Worm (Caenorhabditis elegans) whole organism, late embryonic: ENCODE measurements around the gene C05C12.1.

ENCODE experiments used
- C38D4.7 ChIP-seq: fragments of 200-800 bp; sonication (Bioruptor generic); optimal IDR thresholded peaks from 2 replicates; lab custom pipeline; 2018; ENCODE audit warnings: mild to moderate bottlenecking, missing genetic modification characterization, moderate library complexity, missing compliant biosample characterization
- F13H6.1 ChIP-seq: sonication (generic microtip); optimal IDR thresholded peaks from 2 replicates; lab custom pipeline; 2016; ENCODE audit warnings: missing genetic modification characterization, missing compliant biosample characterization
- K02D7.2 ChIP-seq: sonication (generic microtip); optimal IDR thresholded peaks from 2 replicates; lab custom pipeline; 2017; ENCODE audit warnings: mild to moderate bottlenecking, missing genetic modification characterization, missing compliant biosample characterization
- K09A11.1 ChIP-seq: sonication (generic microtip); optimal IDR thresholded peaks from 2 replicates; lab custom pipeline; 2017; ENCODE audit warnings: antibody characterized with exemption, mild to moderate bottlenecking, missing genetic modification characterization, missing compliant biosample characterization; ENCODE audit not compliant: insufficient read depth
- T23F11.4 ChIP-seq: fragments of 200-800 bp; sonication (Bioruptor generic); optimal IDR thresholded peaks from 2 replicates; lab custom pipeline; 2018; ENCODE audit warnings: mild to moderate bottlenecking, missing genetic modification characterization, missing compliant biosample characterization
- Y22D7AL.16 ChIP-seq: sonication (generic microtip); optimal IDR thresholded peaks from 2 replicates; lab custom pipeline; 2016; ENCODE audit warnings: missing genetic modification characterization, missing compliant biosample characterization
- ceh-18 ChIP-seq: sonication (generic microtip); optimal IDR thresholded peaks from 2 replicates; lab custom pipeline; 2016; ENCODE audit warnings: missing genetic modification characterization, missing compliant biosample characterization
- ceh-19 ChIP-seq: fragments of 200-800 bp; sonication (Bioruptor generic); optimal IDR thresholded peaks from 2 replicates; lab custom pipeline; 2018; ENCODE audit warnings: mild to moderate bottlenecking, missing genetic modification characterization, missing compliant biosample characterization
- ceh-22 ChIP-seq: sonication (generic microtip); optimal IDR thresholded peaks from 2 replicates; lab custom pipeline; 2017; ENCODE audit warnings: missing biosample characterization, missing genetic modification characterization
- ceh-34 ChIP-seq: sonication (generic microtip); optimal IDR thresholded peaks from 2 replicates; lab custom pipeline; 2016; ENCODE audit warnings: mild to moderate bottlenecking, missing genetic modification characterization, missing compliant biosample characterization
- ceh-48 ChIP-seq: sonication (generic microtip); optimal IDR thresholded peaks from 2 replicates; lab custom pipeline; 2016; ENCODE audit warnings: missing genetic modification characterization, inconsistent platforms, missing compliant biosample characterization
- ceh-6 ChIP-seq: fragments of 200-800 bp; sonication (Bioruptor generic); optimal IDR thresholded peaks from 2 replicates; lab custom pipeline; 2018; ENCODE audit warnings: mild to moderate bottlenecking, missing genetic modification characterization, missing compliant biosample characterization
- ceh-9 ChIP-seq: sonication (generic microtip); optimal IDR thresholded peaks from 2 replicates; lab custom pipeline; 2016; ENCODE audit warnings: mild to moderate bottlenecking, missing genetic modification characterization, inconsistent platforms, missing compliant biosample characterization
- che-1 ChIP-seq: sonication (generic microtip); optimal IDR thresholded peaks from 2 replicates; lab custom pipeline; 2016; ENCODE audit warnings: mild to moderate bottlenecking, missing genetic modification characterization, missing compliant biosample characterization
- dmd-4 ChIP-seq: sonication (generic microtip); optimal IDR thresholded peaks from 2 replicates; lab custom pipeline; 2016; ENCODE audit warnings: borderline replicate concordance, missing genetic modification characterization, missing compliant biosample characterization
- elt-2 ChIP-seq: sonication (generic microtip); optimal IDR thresholded peaks from 2 replicates; lab custom pipeline; 2016; ENCODE audit warnings: missing genetic modification reagents, missing genetic modification characterization, missing compliant biosample characterization
- ets-4 ChIP-seq: sonication (generic microtip); optimal IDR thresholded peaks from 2 replicates; lab custom pipeline; 2016; ENCODE audit warnings: missing genetic modification characterization, missing compliant biosample characterization
- eyg-1 ChIP-seq: sonication (generic microtip); optimal IDR thresholded peaks from 2 replicates; lab custom pipeline; 2016; ENCODE audit warnings: missing genotype, missing genetic modification characterization, missing compliant biosample characterization
- fax-1 ChIP-seq: sonication (generic microtip); optimal IDR thresholded peaks from 2 replicates; lab custom pipeline; 2016; ENCODE audit warnings: missing genotype, missing genetic modification characterization, missing compliant biosample characterization
- fkh-10 ChIP-seq: fragments of 150-350 bp; optimal IDR thresholded peaks from 2 replicates; lab custom pipeline; 2014; ENCODE audit warnings: missing biosample characterization, missing genetic modification reagents, missing genetic modification characterization
- fkh-6 ChIP-seq: sonication (generic microtip); optimal IDR thresholded peaks from 2 replicates; lab custom pipeline; 2016; ENCODE audit warnings: missing genetic modification characterization, missing compliant biosample characterization
- hlh-13 ChIP-seq: fragments of 200-800 bp; sonication (Bioruptor generic); optimal IDR thresholded peaks from 2 replicates; lab custom pipeline; 2018; ENCODE audit warnings: mild to moderate bottlenecking, missing genetic modification characterization, missing compliant biosample characterization
- hlh-30 ChIP-seq: sonication (generic microtip); optimal IDR thresholded peaks from 2 replicates; lab custom pipeline; 2017; ENCODE audit warnings: antibody characterized with exemption, missing genetic modification characterization, missing compliant biosample characterization; ENCODE audit not compliant: insufficient read depth
- lim-6 ChIP-seq: sonication (generic microtip); optimal IDR thresholded peaks from 2 replicates; lab custom pipeline; 2016; ENCODE audit warnings: missing genetic modification characterization, missing compliant biosample characterization
- lin-11 ChIP-seq: fragments of 200-800 bp; sonication (Bioruptor generic); optimal IDR thresholded peaks from 2 replicates; lab custom pipeline; 2018; ENCODE audit warnings: mild to moderate bottlenecking, missing genetic modification characterization, missing compliant biosample characterization
- madf-2 ChIP-seq: sonication (generic microtip); optimal IDR thresholded peaks from 2 replicates; lab custom pipeline; 2017; ENCODE audit warnings: missing genetic modification characterization, missing compliant biosample characterization
- nfya-1 ChIP-seq: sonication (generic microtip); optimal IDR thresholded peaks from 2 replicates; lab custom pipeline; 2017; ENCODE audit warnings: missing genetic modification characterization, mild to moderate bottlenecking, missing compliant biosample characterization, antibody characterized with exemption, moderate library complexity
- nhr-232 ChIP-seq: sonication (generic microtip); optimal IDR thresholded peaks from 2 replicates; lab custom pipeline; 2016; ENCODE audit warnings: missing genetic modification characterization, missing compliant biosample characterization
- npax-4 ChIP-seq: sonication (generic microtip); optimal IDR thresholded peaks from 2 replicates; lab custom pipeline; 2016; ENCODE audit warnings: missing genetic modification characterization, missing compliant biosample characterization
- odd-2 ChIP-seq: sonication (generic microtip); optimal IDR thresholded peaks from 2 replicates; lab custom pipeline; 2017; ENCODE audit warnings: antibody characterized with exemption, mild to moderate bottlenecking, missing genetic modification characterization, missing compliant biosample characterization
- pag-3 ChIP-seq: sonication (generic microtip); optimal IDR thresholded peaks from 2 replicates; lab custom pipeline; 2016; ENCODE audit warnings: missing compliant biosample characterization, missing genetic modification characterization, borderline replicate concordance
- pat-9 ChIP-seq: fragments of 200-800 bp; sonication (Bioruptor generic); optimal IDR thresholded peaks from 2 replicates; lab custom pipeline; 2018; ENCODE audit warnings: mild to moderate bottlenecking, missing genetic modification characterization, moderate library complexity, missing compliant biosample characterization
- pax-1 ChIP-seq: fragments of 150-350 bp; optimal IDR thresholded peaks from 2 replicates; lab custom pipeline; 2014; ENCODE audit warnings: missing biosample characterization, missing genetic modification characterization
- pha-2 ChIP-seq: sonication (generic microtip); optimal IDR thresholded peaks from 2 replicates; lab custom pipeline; 2017; ENCODE audit warnings: mild to moderate bottlenecking, missing genetic modification characterization, missing compliant biosample characterization
- pha-4 ChIP-seq: fragments of 150-350 bp; optimal IDR thresholded peaks from 2 replicates; lab custom pipeline; 2018; ENCODE audit warnings: missing biosample characterization, missing genetic modification reagents, missing genetic modification characterization
- pqm-1 ChIP-seq: sonication (generic microtip); optimal IDR thresholded peaks from 2 replicates; lab custom pipeline; 2016; ENCODE audit warnings: missing genetic modification characterization, missing compliant biosample characterization
- sdc-2 ChIP-seq: sonication (generic microtip); optimal IDR thresholded peaks from 2 replicates; lab custom pipeline; 2016; ENCODE audit warnings: missing genotype, missing genetic modification characterization, missing compliant biosample characterization
- syd-9 ChIP-seq: sonication (generic microtip); optimal IDR thresholded peaks from 2 replicates; lab custom pipeline; 2016; ENCODE audit warnings: mild to moderate bottlenecking, missing genetic modification characterization, moderate library complexity, missing compliant biosample characterization
- tbx-2 ChIP-seq: sonication (generic microtip); optimal IDR thresholded peaks from 2 replicates; lab custom pipeline; 2016; ENCODE audit warnings: missing genetic modification characterization, missing compliant biosample characterization
- unc-3 ChIP-seq, 2 experiments: fragments of 200-800 bp in 1 of 2; sonication (Bioruptor generic) in 1 of 2; sonication (generic microtip) in 1 of 2; conservative IDR thresholded peaks in 1 of 2; optimal IDR thresholded peaks in 1 of 2; 2 replicates each; pipeline versions ENCODE4 v1.3.6 to Lab custom; 2016 to 2022; ENCODE audit warnings: missing compliant biosample characterization in 2 of 2, missing genetic modification characterization in 2 of 2, missing genetic modification reagents in 1 of 2
- unc-42 ChIP-seq: sonication (generic microtip); optimal IDR thresholded peaks from 2 replicates; lab custom pipeline; 2016; ENCODE audit warnings: missing genotype, missing genetic modification characterization, missing compliant biosample characterization
- unc-55 ChIP-seq: sonication (generic microtip); optimal IDR thresholded peaks from 2 replicates; lab custom pipeline; 2017; ENCODE audit warnings: missing biosample characterization, missing genetic modification reagents, missing genetic modification characterization
- zip-5 ChIP-seq: sonication (generic microtip); optimal IDR thresholded peaks from 2 replicates; lab custom pipeline; 2016; ENCODE audit warnings: missing genetic modification characterization, missing compliant biosample characterization
- ztf-16 ChIP-seq: sonication (generic microtip); optimal IDR thresholded peaks from 2 replicates; lab custom pipeline; 2017; ENCODE audit warnings: missing genetic modification characterization, missing compliant biosample characterization

C05C12.1 gene

ce11 chrIV:11231376-11231775, 22.4 kb upstream of the C05C12.1 start:
- TF ChIP-seq ceh-22 (no peak), madf-2 (no peak), lim-6 (no peak), sdc-2 (no peak), T23F11.4 (GFP tag; lab: Kevin White, UChicago) (no peak), tbx-2 (no peak), pax-1 (no peak), C38D4.7 (GFP tag; lab: Kevin White, UChicago) (no peak), ztf-16 (tag; lab: Kevin White, UChicago) (no peak), unc-55 (GFP tag; lab: Kevin White, UChicago) (no peak), che-1 (no peak), ceh-34 (tag; lab: Kevin White, UChicago) (no peak), syd-9 (tag; lab: Kevin White, UChicago) (no peak), npax-4 (no peak), Y22D7AL.16 (no peak), unc-3 (GFP tag; conservative IDR thresholded peaks at IDR 0.05; lab: Robert Waterston, UW) (no peak), unc-3 (tag; optimal IDR thresholded peaks at IDR 0.05; lab: Kevin White, UChicago) (no peak), fkh-6 (no peak)

- TF ChIP-seq eyg-1 (tag; lab: Kevin White, UChicago) (no peak), unc-42 (tag; lab: Kevin White, UChicago) (peak; percentile 44)
- TF ChIP-seq, all 69 proteins: peak for 1
These were observed 18.0 kb upstream of the C05C12.1 start for ce11 chrIV:11235755-11236154.

ce11 chrIV:11241368-11241767, 12.4 kb upstream of the C05C12.1 start, which contains the start of gene C05C12.6:
Gene C05C12.6, minus strand, starts transcription at chrIV:11241468.
- TF ChIP-seq pha-2 (no peak), nfya-1 (tag; lab: Kevin White, UChicago) (no peak), eyg-1 (tag; lab: Kevin White, UChicago) (no peak), zip-5 (tag; lab: Kevin White, UChicago) (no peak), C38D4.7 (GFP tag; lab: Kevin White, UChicago) (no peak), lin-11 (tag; lab: Kevin White, UChicago) (no peak), ceh-22 (no peak), K02D7.2 (no peak), hlh-13 (GFP tag; lab: Kevin White, UChicago) (no peak), unc-55 (GFP tag; lab: Kevin White, UChicago) (no peak), pqm-1 (tag; lab: Kevin White, UChicago) (no peak), pha-4 (tag; lab: Kevin White, UChicago) (no peak), ztf-16 (tag; lab: Kevin White, UChicago) (no peak), odd-2 (tag; lab: Kevin White, UChicago) (no peak), nhr-232 (tag; lab: Kevin White, UChicago) (no peak), hlh-30 (tag; lab: Kevin White, UChicago) (no peak), dmd-4 (tag; lab: Kevin White, UChicago) (no peak), ceh-18 (tag; lab: Kevin White, UChicago) (no peak), ets-4 (tag; lab: Kevin White, UChicago) (no peak), ceh-34 (tag; lab: Kevin White, UChicago) (no peak)

- no peak for TF ChIP-seq ceh-48 (tag; lab: Kevin White, UChicago)
- no peak for TF ChIP-seq che-1
- no peak for TF ChIP-seq fkh-10 (GFP tag; lab: Kevin White, UChicago)
- no peak for TF ChIP-seq elt-2 (tag; lab: Kevin White, UChicago)
- no peak for TF ChIP-seq sdc-2
- TF ChIP-seq eyg-1 (tag; lab: Kevin White, UChicago), result no peak
- no peak for TF ChIP-seq pqm-1 (tag; lab: Kevin White, UChicago)
- no peak for TF ChIP-seq syd-9 (tag; lab: Kevin White, UChicago)
- no peak for TF ChIP-seq pat-9 (tag; lab: Kevin White, UChicago)
- TF ChIP-seq lin-11 (tag; lab: Kevin White, UChicago), result no peak
- TF ChIP-seq pag-3, result no peak
- TF ChIP-seq madf-2, result no peak
- TF ChIP-seq F13H6.1 (tag; lab: Kevin White, UChicago), result no peak
- no peak for TF ChIP-seq K09A11.1 (tag; lab: Kevin White, UChicago)
- no peak for TF ChIP-seq ceh-34 (tag; lab: Kevin White, UChicago)
- no peak for TF ChIP-seq ceh-19
- TF ChIP-seq ceh-6, result no peak
- no peak for TF ChIP-seq ceh-9 (tag; lab: Kevin White, UChicago)
- TF ChIP-seq K02D7.2, result no peak
- no peak for TF ChIP-seq fax-1 (tag; lab: Kevin White, UChicago)
These were observed 6.4 kb upstream of the C05C12.1 start for ce11 chrIV:11247434-11247833.
